Fruit fly (Drosophila melanogaster): ENCODE results near the gene Ir7f.
A peak's percentile ranks its signal among the peaks of the same experiment; 100 is the strongest.

Ir7f gene

dm6 chrX:7901153-7902038 is 17.6 kb upstream of the Ir7f start, which contains the start of the genes RpS6 and bys (continued):
- TF ChIP-seq trh (GFP tag; optimal IDR thresholded peaks at IDR 0.05): no peak
- TF ChIP-seq tgo (GFP tag; IDR thresholded peaks at IDR 0.05): peak; percentile 29; the same call in 1 of the 3 replicates
- peak; percentile 74 for TF ChIP-seq CG9932 (GFP tag; IDR thresholded peaks at IDR 0.05)
- TF ChIP-seq CG13296 (GFP tag; optimal IDR thresholded peaks at IDR 0.05): peak; percentile 66
- TF ChIP-seq Sry-δ (GFP tag; optimal IDR thresholded peaks at IDR 0.05): peak; percentile 78
- peak; percentile 5 for TF ChIP-seq CG10543 (GFP tag; optimal IDR thresholded peaks at IDR 0.05)
- peak; percentile 52 for TF ChIP-seq CG18619 (GFP tag; optimal IDR thresholded peaks at IDR 0.05)
- TF ChIP-seq Six4 (GFP tag; optimal IDR thresholded peaks at IDR 0.05): no peak
- TF ChIP-seq Oli (tag; optimal IDR thresholded peaks at IDR 0.05): peak; percentile 33
- no peak for TF ChIP-seq salm (tag; optimal IDR thresholded peaks at IDR 0.05)
- peak; percentile 30; the same call in 1 of the 2 replicates for TF ChIP-seq lmd (GFP tag; IDR thresholded peaks at IDR 0.05)
- no peak for TF ChIP-seq insv (GFP tag; optimal IDR thresholded peaks at IDR 0.05)
- TF ChIP-seq cato (GFP tag; optimal IDR thresholded peaks at IDR 0.05; ENCODE audit: borderline replicate concordance): no peak
- peak; percentile 55 for TF ChIP-seq CG12071 (GFP tag; optimal IDR thresholded peaks at IDR 0.05)
- TF ChIP-seq Hmx (GFP tag; optimal IDR thresholded peaks at IDR 0.05): no peak
- TF ChIP-seq Bgb (GFP tag; IDR thresholded peaks at IDR 0.05; ENCODE audit: partially characterized antibody): peak; percentile 84
- peak; percentile 30 for TF ChIP-seq CG30020 (tag; optimal IDR thresholded peaks at IDR 0.05)
- peak; percentile 76 for TF ChIP-seq CG13287 (GFP tag; IDR thresholded peaks at IDR 0.05; ENCODE audit: partially characterized antibody)
- peak; percentile 67 for TF ChIP-seq CG3281 (GFP tag; optimal IDR thresholded peaks at IDR 0.05)
- TF ChIP-seq Dp (GFP tag; optimal IDR thresholded peaks at IDR 0.05): peak; percentile 19
- peak; percentile 68; the same call in 1 of the 2 replicates for TF ChIP-seq tna (GFP tag; IDR thresholded peaks at IDR 0.05; ENCODE audit: partially characterized antibody)
- TF ChIP-seq CG1832 (GFP tag; optimal IDR thresholded peaks at IDR 0.05): no peak
- TF ChIP-seq Antp (GFP tag; optimal IDR thresholded peaks at IDR 0.05): peak; percentile 35
- TF ChIP-seq Hmr (GFP tag; optimal IDR thresholded peaks at IDR 0.05): peak; percentile 68
- TF ChIP-seq CG17802 (tag; optimal IDR thresholded peaks at IDR 0.05): peak; percentile 34
- TF ChIP-seq CG15073 (GFP tag; optimal IDR thresholded peaks at IDR 0.05): no peak
- TF ChIP-seq seq (GFP tag; IDR thresholded peaks at IDR 0.05): no peak
- peak; percentile 62 for TF ChIP-seq CG6272 (GFP tag; IDR thresholded peaks at IDR 0.05)
- no peak for TF ChIP-seq br (optimal IDR thresholded peaks at IDR 0.05)
- TF ChIP-seq Spps (tag; optimal IDR thresholded peaks at IDR 0.05): no peak
- TF ChIP-seq btn (GFP tag; optimal IDR thresholded peaks at IDR 0.05): no peak
- TF ChIP-seq CG9817 (tag; optimal IDR thresholded peaks at IDR 0.05): peak; percentile 40
- no peak for TF ChIP-seq ERR (GFP tag; optimal IDR thresholded peaks at IDR 0.05)
- no peak for TF ChIP-seq CG3407 (GFP tag; optimal IDR thresholded peaks at IDR 0.05)
- TF ChIP-seq CG16779 (GFP tag; IDR thresholded peaks at IDR 0.05): peak; percentile 65
- TF ChIP-seq phol (tag; optimal IDR thresholded peaks at IDR 0.05): peak; percentile 34
- no peak for TF ChIP-seq CG3065 (GFP tag; optimal IDR thresholded peaks at IDR 0.05)
- 0 out of 2 replicates have a peak, but pooled peaks have one; percentile 15 for TF ChIP-seq sens-2 (GFP tag; IDR thresholded peaks at IDR 0.05)
- TF ChIP-seq Lim3 (GFP tag; IDR thresholded peaks at IDR 0.05): no peak
- TF ChIP-seq ems (GFP tag; optimal IDR thresholded peaks at IDR 0.05): no peak
- peak; percentile 23 for TF ChIP-seq stwl (tag; optimal IDR thresholded peaks at IDR 0.05)
- TF ChIP-seq CG3995 (GFP tag; optimal IDR thresholded peaks at IDR 0.05): peak; percentile 22
- TF ChIP-seq CG17912 (GFP tag; optimal IDR thresholded peaks at IDR 0.05): peak; percentile 59
- peak; percentile 49 for TF ChIP-seq CG7839 (tag; optimal IDR thresholded peaks at IDR 0.05)
- peak; percentile 33 for TF ChIP-seq wek (GFP tag; optimal IDR thresholded peaks at IDR 0.05)
- TF ChIP-seq Ssrp (tag; optimal IDR thresholded peaks at IDR 0.05): no peak
- TF ChIP-seq odd (GFP tag; optimal IDR thresholded peaks at IDR 0.05): peak; percentile 51
- TF ChIP-seq CG12769 (tag; optimal IDR thresholded peaks at IDR 0.05): peak; percentile 4
- no peak for TF ChIP-seq gsb-n (tag; optimal IDR thresholded peaks at IDR 0.05)
